Worm (Caenorhabditis elegans) whole organism, L4/young adult: ENCODE data around the gene K01A11.1.
A peak's percentile ranks its signal among the peaks of the same experiment; 100 is the strongest.

Experiments used
- W03F9.2 ChIP-seq: fragments of 150-350 bp; optimal IDR thresholded peaks from 2 replicates; lab custom pipeline; 2014; ENCODE audit warnings: missing biosample characterization, missing genetic modification characterization
- dao-5 ChIP-seq: sonication (generic microtip); optimal IDR thresholded peaks from 2 replicates; lab custom pipeline; 2016; ENCODE audit warnings: missing genotype, missing genetic modification characterization, moderate library complexity, missing compliant biosample characterization
- him-1 ChIP-seq: sonication (generic microtip); optimal IDR thresholded peaks from 2 replicates; lab custom pipeline; 2016; ENCODE audit warnings: missing genotype, missing genetic modification reagents, missing genetic modification characterization, missing compliant biosample characterization

Gene K01A11.1

ce11 chrIII:3417453-3417852 is 13.8 kb downstream of the K01A11.1 start:
- no peak for TF ChIP-seq him-1 (tag; lab: Kevin White, UChicago)
- no peak for TF ChIP-seq W03F9.2
- TF ChIP-seq dao-5 (tag; lab: Kevin White, UChicago), result no peak

DNA sequence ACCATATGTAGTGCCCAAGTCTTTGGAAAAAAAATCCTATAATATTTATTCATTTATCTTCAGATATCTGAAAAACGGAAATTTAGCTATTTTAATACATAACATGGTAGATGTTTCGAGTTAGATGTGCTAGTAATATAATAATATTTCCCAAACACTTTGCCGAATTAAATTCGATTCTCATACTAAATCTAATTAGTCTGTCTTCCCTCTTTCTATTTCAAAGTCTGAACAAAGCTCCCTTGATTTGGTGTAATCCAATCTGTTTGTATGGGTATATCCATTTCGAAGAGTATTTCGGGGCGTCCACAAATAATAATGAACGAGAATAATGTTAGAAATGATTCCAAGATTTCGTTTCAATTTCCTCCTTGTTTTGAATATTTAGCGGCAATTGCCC is 16.9 kb downstream of the K01A11.1 start:
- TF ChIP-seq dao-5 (tag; lab: Kevin White, UChicago) (no peak), W03F9.2 (no peak), him-1 (tag; lab: Kevin White, UChicago) (no peak)

DNA sequence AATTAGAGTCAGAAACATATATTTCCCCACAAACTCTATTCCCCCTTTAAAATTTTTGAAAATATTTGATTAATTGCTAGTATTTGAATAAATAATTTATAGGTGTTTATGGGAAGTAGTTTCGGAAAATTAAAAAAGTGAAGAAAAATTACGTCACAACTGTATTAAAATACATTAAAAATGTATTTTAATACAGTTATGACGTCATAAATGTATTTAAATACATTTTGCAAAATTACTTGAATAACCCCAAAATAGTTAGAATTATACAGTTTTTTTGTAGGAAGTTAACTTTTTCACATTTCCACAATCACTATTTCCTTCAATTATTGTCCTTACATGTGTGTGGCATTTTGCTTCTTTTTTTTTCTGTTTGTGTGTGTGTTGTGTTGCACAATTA is 17.8 kb downstream of the K01A11.1 start:
- no peak for TF ChIP-seq dao-5 (tag; lab: Kevin White, UChicago)
- TF ChIP-seq W03F9.2, result no peak
- TF ChIP-seq him-1 (tag; lab: Kevin White, UChicago), result no peak

DNA sequence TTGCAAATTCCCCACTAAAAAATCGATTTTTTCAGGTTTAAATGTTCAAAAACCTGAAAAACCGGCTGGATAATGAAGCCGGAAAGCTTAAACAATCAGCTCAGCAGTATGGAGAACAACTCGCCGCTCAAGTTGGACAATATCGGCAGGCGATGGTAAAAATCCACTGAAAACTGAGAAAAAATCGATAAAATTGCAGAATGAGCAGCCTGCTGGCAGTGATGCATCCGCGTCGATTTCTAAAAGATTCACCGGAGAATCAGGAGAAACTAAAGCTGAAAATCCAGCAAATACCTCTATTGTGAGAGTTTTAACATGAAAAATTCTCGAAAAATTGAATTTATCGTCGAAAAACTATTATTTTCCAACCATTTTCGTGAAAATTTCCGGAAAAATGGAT is 25.8 kb downstream of the K01A11.1 start, which contains the start of gene golg-4:
golg-4 (plus strand) TSS at position 34 of the 400 bp plus-strand sequence.
- TF ChIP-seq W03F9.2, result no peak
- no peak for TF ChIP-seq him-1 (tag; lab: Kevin White, UChicago)
- TF ChIP-seq dao-5 (tag; lab: Kevin White, UChicago), result no peak

DNA sequence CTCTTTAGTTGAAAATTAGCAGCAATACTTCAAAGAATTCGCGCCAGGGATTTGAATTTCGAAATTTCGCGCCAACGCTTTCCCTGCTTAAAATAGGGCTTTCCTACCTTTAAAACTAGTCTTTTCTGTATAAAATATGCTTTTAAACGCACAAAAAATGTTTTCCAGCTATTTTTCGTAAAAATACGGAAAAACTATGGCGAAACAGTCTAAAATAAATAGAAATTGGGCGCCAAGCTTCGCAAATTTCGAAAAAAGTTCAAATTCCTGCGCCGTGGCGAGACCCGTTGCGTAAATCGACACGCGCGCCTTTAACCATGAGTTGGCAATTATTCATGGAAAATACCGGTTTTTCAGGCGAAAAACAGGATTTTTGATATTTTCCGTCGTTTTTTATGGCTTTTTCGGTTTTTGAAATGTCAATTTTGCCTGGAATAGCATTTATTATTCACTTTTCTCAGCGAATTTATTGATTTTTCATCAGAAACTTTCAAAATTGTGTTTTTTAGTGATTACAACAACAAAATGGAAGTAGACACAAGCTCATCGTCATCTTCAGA is 26.9 kb downstream of the K01A11.1 start, which contains the start of the genes npp-9 and F59A2.5:
npp-9 (minus strand) TSS at position 126 of the 560 bp plus-strand sequence.
F59A2.5 (plus strand) TSS at position 510 of the 560 bp plus-strand sequence.
- TF ChIP-seq him-1 (tag; lab: Kevin White, UChicago) (no peak), W03F9.2 (peak; percentile 52)

DNA sequence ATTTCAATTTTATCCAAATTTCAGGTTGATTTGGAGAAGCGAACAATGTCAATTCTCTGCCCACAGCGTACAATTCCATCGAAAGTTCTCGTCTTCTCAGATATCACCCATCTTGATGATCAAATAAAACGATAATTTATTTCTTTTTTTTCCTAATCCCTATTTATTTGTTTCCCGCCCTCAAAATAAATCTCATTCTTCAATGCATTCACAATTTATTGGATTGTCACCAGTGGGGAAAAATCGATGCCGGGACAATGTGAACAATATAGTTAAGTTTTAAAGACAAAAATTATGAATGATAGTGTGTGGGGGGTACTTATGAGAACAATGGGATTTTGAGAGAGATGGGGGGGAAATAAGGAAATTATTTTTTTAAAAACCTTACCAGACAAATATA is 30.8 kb downstream of the K01A11.1 start:
- no peak for TF ChIP-seq dao-5 (tag; lab: Kevin White, UChicago)
- TF ChIP-seq him-1 (tag; lab: Kevin White, UChicago), result no peak
- TF ChIP-seq W03F9.2, result no peak

DNA sequence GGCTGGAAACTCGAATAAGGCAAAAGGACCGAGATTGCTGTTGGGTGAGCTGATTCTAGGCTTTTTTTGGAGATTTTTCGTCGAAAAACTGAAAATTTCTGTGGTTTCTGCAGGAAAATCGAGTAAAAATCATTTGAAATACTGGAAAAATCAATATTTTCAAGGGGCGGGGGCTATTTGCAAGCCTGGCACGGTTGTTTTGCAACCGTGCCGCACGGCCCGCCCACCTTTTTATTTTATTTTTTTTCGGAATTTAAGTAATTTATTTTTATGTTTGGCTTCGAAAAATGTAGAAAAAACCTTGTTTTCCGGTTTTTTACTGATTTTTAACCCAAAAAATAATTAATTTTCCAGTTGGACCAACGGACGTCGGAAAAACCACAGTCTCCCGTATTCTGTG is 32.8 kb downstream of the K01A11.1 start:
- no peak for TF ChIP-seq dao-5 (tag; lab: Kevin White, UChicago)
- peak; percentile 28 for TF ChIP-seq W03F9.2

ce11 chrIII:3397678-3398077 is 33.6 kb downstream of the K01A11.1 start, which contains the start of gene clpf-1:
TSS of gene clpf-1 (plus strand) at chrIII:3397743.
- TF ChIP-seq dao-5 (tag; lab: Kevin White, UChicago) (no peak), him-1 (tag; lab: Kevin White, UChicago) (no peak)

DNA sequence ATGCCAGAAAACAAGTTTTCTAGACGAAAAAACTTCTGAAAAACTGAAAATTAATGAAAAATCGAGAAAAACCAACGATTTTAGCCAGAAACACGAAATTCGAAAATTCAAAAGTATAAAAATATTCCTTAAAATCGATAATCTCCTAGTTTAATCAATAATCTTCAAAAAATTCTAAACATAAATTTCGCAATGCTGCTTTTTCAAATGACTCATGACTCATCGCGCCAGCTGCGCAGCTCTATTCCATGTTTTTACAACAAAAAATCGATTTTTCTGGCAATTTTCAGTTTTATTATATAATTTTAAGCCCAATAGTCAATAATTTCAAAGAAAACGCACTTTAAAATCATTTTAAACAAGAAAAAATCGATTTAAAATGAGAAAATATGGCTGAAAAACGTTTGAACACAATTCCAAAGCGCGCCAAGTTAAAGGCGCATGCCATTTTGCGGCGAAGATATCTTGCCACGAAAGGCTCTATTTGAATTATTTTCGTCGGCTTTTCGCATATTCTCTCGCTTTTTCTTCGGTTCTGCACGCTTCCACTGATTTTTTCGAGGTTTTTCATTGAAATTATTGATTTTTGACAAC is 35.3 kb downstream of the K01A11.1 start, which contains the start of gene cri-3:
cri-3 (plus strand) TSS at position 482 of the 594 bp plus-strand sequence.
- TF ChIP-seq dao-5 (tag; lab: Kevin White, UChicago), result no peak

DNA sequence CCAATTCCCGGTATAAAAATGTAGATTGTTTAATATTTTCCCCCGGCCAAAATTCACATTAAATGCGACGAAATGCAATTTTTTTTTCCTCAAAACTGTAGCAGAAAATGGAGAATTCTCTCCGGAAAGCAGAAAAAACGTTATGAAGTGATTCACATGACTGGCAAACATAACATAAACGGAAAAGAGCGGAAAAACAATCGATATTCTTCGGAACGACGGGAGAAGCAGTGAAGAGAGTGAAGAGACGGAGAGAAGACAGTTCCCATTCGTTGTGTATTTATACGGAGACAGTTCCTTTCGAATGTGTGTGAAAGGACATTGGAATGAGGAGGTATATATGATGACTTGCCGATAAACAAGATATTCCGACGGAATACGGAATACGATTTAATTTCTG is 36.2 kb downstream of the K01A11.1 start:
- TF ChIP-seq W03F9.2, result no peak
- no peak for TF ChIP-seq him-1 (tag; lab: Kevin White, UChicago)
- no peak for TF ChIP-seq dao-5 (tag; lab: Kevin White, UChicago)

DNA sequence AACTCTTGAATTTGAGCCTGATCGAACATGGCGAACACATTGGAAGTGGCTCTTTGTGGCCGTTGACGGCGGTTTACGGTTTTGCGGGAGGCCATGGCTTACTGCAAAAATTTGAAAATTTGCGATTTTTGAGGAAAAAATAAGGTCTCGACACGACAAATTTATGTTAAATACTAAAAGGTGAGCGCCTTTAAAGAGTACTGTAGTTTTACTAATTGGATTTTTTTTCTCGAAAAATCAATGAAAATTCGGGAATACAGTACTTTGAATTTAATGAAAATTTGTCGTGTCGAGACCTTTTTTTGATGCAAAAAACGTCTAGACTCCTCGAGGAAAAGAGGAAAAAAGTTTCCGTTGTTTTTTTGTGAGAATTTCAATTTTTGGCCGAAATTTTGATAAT is 37.6 kb downstream of the K01A11.1 start, which contains the start of gene mlc-4:
mlc-4 (minus strand) TSS at position 101 of the 400 bp plus-strand sequence.
- no peak for TF ChIP-seq dao-5 (tag; lab: Kevin White, UChicago)
- no peak for TF ChIP-seq W03F9.2
- no peak for TF ChIP-seq him-1 (tag; lab: Kevin White, UChicago)

DNA sequence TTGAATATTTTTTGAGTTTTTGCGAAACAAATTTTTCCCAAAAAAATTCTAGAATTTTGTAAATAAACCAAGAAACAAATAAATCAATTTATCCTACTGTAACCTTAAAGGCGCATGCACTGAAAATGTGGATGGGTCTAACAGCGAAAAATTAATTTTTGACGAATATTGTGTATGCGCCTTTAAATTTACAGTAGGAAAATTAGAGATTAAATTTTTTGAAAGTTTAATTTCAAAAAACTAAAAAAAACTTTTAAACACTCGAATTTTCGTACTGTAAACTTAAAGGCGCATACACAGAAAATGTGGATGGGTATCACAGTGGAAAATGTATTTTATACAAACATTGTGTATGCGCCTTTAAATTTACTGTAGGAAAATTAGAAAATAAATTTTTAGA is 41.1 kb downstream of the K01A11.1 start:
- TF ChIP-seq W03F9.2, result peak; percentile 54
- no peak for TF ChIP-seq him-1 (tag; lab: Kevin White, UChicago)
- no peak for TF ChIP-seq dao-5 (tag; lab: Kevin White, UChicago)

ce11 chrIII:3389426-3390020 is 41.8 kb downstream of the K01A11.1 start, which contains the start of the genes elmd-1 and hecw-1:
TSS of gene elmd-1 (plus strand) at chrIII:3389919.
TSS of gene hecw-1 (minus strand) at chrIII:3389970.
- no peak for TF ChIP-seq dao-5 (tag; lab: Kevin White, UChicago)
- TF ChIP-seq W03F9.2, result peak; percentile 44

- TF ChIP-seq dao-5 (tag; lab: Kevin White, UChicago) (no peak), him-1 (tag; lab: Kevin White, UChicago) (no peak), W03F9.2 (no peak)
These were observed 48.8 kb downstream of the K01A11.1 start for ce11 chrIII:3382465-3382864.
